Worm (Caenorhabditis elegans): ENCODE measurements around the gene fbxa-199.
A peak's percentile ranks its signal among the peaks of the same experiment; 100 is the strongest.

fbxa-199 gene

ce11 chrV:15413847-15414246 lies 15.2 kb upstream of the fbxa-199 start, which contains the start of gene srh-264:
TSS of gene srh-264 (plus strand) at chrV:15414147.
- TF ChIP-seq ztf-1 (GFP tag; conservative IDR thresholded peaks at IDR 0.05) (no peak), dmd-4 (tag; optimal IDR thresholded peaks at IDR 0.05) (no peak), elt-1 (tag; optimal IDR thresholded peaks at IDR 0.05) (no peak), F13H6.1 (tag; optimal IDR thresholded peaks at IDR 0.05) (no peak), nhr-25 (tag; optimal IDR thresholded peaks at IDR 0.05) (no peak), peb-1 (tag; optimal IDR thresholded peaks at IDR 0.05) (no peak), R02D3.7 (tag; optimal IDR thresholded peaks at IDR 0.05) (no peak), ama-1 (optimal IDR thresholded peaks at IDR 0.05) (no peak), unc-62 (GFP tag; optimal IDR thresholded peaks at IDR 0.05) (no peak), lin-13 (GFP tag; optimal IDR thresholded peaks at IDR 0.05) (no peak), nhr-23 (tag; optimal IDR thresholded peaks at IDR 0.05) (no peak), lin-11 (tag; optimal IDR thresholded peaks at IDR 0.05) (no peak), gmeb-1 (tag; optimal IDR thresholded peaks at IDR 0.05) (no peak), mab-5 (tag; optimal IDR thresholded peaks at IDR 0.05) (no peak), sem-4 (tag; optimal IDR thresholded peaks at IDR 0.05) (no peak), nhr-6 (tag; optimal IDR thresholded peaks at IDR 0.05) (no peak), mdl-1 (tag; optimal IDR thresholded peaks at IDR 0.05) (no peak), ceh-82 (tag; optimal IDR thresholded peaks at IDR 0.05) (no peak), ztf-4 (tag; optimal IDR thresholded peaks at IDR 0.05) (no peak)

ce11 chrV:15412625-15413024 lies 14.0 kb upstream of the fbxa-199 start, which contains the start of gene srbc-63:
TSS of gene srbc-63 (minus strand) at chrV:15412725.
- TF ChIP-seq nhr-77 (tag; optimal IDR thresholded peaks at IDR 0.05) (no peak), nhr-21 (tag; optimal IDR thresholded peaks at IDR 0.05) (no peak), blmp-1 (tag; optimal IDR thresholded peaks at IDR 0.05; ENCODE audit: insufficient read depth) (no peak), nhr-25 (tag; optimal IDR thresholded peaks at IDR 0.05) (no peak), nhr-23 (tag; optimal IDR thresholded peaks at IDR 0.05) (no peak), nhr-237 (tag; optimal IDR thresholded peaks at IDR 0.05) (no peak), gmeb-1 (tag; optimal IDR thresholded peaks at IDR 0.05) (no peak), ztf-1 (GFP tag; conservative IDR thresholded peaks at IDR 0.05) (no peak), Y55F3AM.14 (GFP tag; optimal IDR thresholded peaks at IDR 0.05) (no peak)

ce11 chrV:15406928-15407327 lies 8.3 kb upstream of the fbxa-199 start, which contains the start of gene srh-257:
TSS of gene srh-257 (plus strand) at chrV:15407228.
- TF ChIP-seq elt-1 (tag; optimal IDR thresholded peaks at IDR 0.05) (no peak), nhr-6 (tag; optimal IDR thresholded peaks at IDR 0.05) (no peak), fos-1 (tag; optimal IDR thresholded peaks at IDR 0.05) (no peak), zag-1 (tag; optimal IDR thresholded peaks at IDR 0.05) (no peak), alr-1 (tag; optimal IDR thresholded peaks at IDR 0.05) (no peak), sma-3 (GFP tag; optimal IDR thresholded peaks at IDR 0.05) (no peak), sma-9 (GFP tag; optimal IDR thresholded peaks at IDR 0.05) (no peak), sma-9 (tag; optimal IDR thresholded peaks at IDR 0.05) (no peak), nhr-10 (tag; optimal IDR thresholded peaks at IDR 0.05) (no peak), peb-1 (tag; optimal IDR thresholded peaks at IDR 0.05) (no peak)

ce11 chrV:15404859-15405258 lies 6.2 kb upstream of the fbxa-199 start, which contains the start of gene srh-258:
TSS of gene srh-258 (plus strand) at chrV:15405159.
- TF ChIP-seq ztf-11 (tag; optimal IDR thresholded peaks at IDR 0.05): no peak
- no peak for TF ChIP-seq skn-1 (tag; optimal IDR thresholded peaks at IDR 0.05)
- TF ChIP-seq alr-1 (tag; optimal IDR thresholded peaks at IDR 0.05): no peak
- TF ChIP-seq ceh-16 (tag; optimal IDR thresholded peaks at IDR 0.05): no peak
- no peak for TF ChIP-seq snpc-4 (tag; optimal IDR thresholded peaks at IDR 0.05)
- no peak for TF ChIP-seq nhr-23 (tag; optimal IDR thresholded peaks at IDR 0.05)
- no peak for TF ChIP-seq gmeb-1 (tag; optimal IDR thresholded peaks at IDR 0.05)
- no peak for TF ChIP-seq nhr-10 (tag; optimal IDR thresholded peaks at IDR 0.05)
- TF ChIP-seq crh-2 (tag; optimal IDR thresholded peaks at IDR 0.05): no peak
- TF ChIP-seq elt-1 (tag; optimal IDR thresholded peaks at IDR 0.05): no peak

- no peak for TF ChIP-seq ceh-82 (tag; optimal IDR thresholded peaks at IDR 0.05)
- no peak for TF ChIP-seq zag-1 (tag; optimal IDR thresholded peaks at IDR 0.05)
- TF ChIP-seq lin-11 (tag; optimal IDR thresholded peaks at IDR 0.05): no peak
- TF ChIP-seq fos-1 (tag; optimal IDR thresholded peaks at IDR 0.05): peak; percentile 16
These were observed 3.3 kb upstream of the fbxa-199 start, which contains the start of gene fbxa-135 for ce11 chrV:15401856-15402314. TSS of gene fbxa-135 (plus strand) at chrV:15402264.

Measured in whole organism, L2 larva.